In genomic region chr3L:16892728-16893271, dm6 we compare ENCODE assay signal across 2 fruit fly cellular contexts.
A peak's percentile ranks its signal among the peaks of the same experiment; 100 is the strongest.
TF ChIP-seq lines count a peak whose summit lies in the region.

No protein-coding gene starts in this region.

TF ChIP-seq in whole organism, embryonic, 481 proteins besides CTCF, POLR2A, EP300 and RAD21 (continued from another document):
- TF ChIP-seq CG1603 (tag; optimal IDR thresholded peaks at IDR 0.05; lab: Kevin White, UChicago) = peak; percentile 25
- TF ChIP-seq bsh (GFP tag; optimal IDR thresholded peaks at IDR 0.05; lab: Kevin White, UChicago) = peak in 1 of 2 experiments; percentile 58
- no peak for TF ChIP-seq CG13123 (GFP tag; optimal IDR thresholded peaks at IDR 0.05; lab: Kevin White, UChicago)
- TF ChIP-seq CG7372 (GFP tag; IDR thresholded peaks at IDR 0.05; lab: Robert Waterston, UW) = no peak
- TF ChIP-seq dmrt99B (tag; optimal IDR thresholded peaks at IDR 0.05; lab: Kevin White, UChicago) = peak; percentile 35
- no peak for TF ChIP-seq amos (GFP tag; IDR thresholded peaks at IDR 0.05; lab: Robert Waterston, UW; ENCODE audit: partially characterized antibody)
- 0 out of 2 replicates have a peak, but pooled peaks have one; percentile 14 for TF ChIP-seq CG31441 (GFP tag; IDR thresholded peaks at IDR 0.05; lab: Robert Waterston, UW)
- peak; percentile 60 for TF ChIP-seq Blimp-1 (GFP tag; optimal IDR thresholded peaks at IDR 0.05; lab: Kevin White, UChicago)
- TF ChIP-seq CG10979 (tag; optimal IDR thresholded peaks at IDR 0.05; lab: Kevin White, UChicago) = peak; percentile 14

TF ChIP-seq in whole organism, prepupa, 60 proteins besides CTCF, POLR2A, EP300 and RAD21 (continued from another document):
- TF ChIP-seq CG9139 (GFP tag; optimal IDR thresholded peaks at IDR 0.05; lab: Kevin White, UChicago) = peak; percentile 14
- no peak for TF ChIP-seq CG31627 (GFP tag; optimal IDR thresholded peaks at IDR 0.05; lab: Kevin White, UChicago)
- TF ChIP-seq CG15336 (GFP tag; IDR thresholded peaks at IDR 0.05; lab: Robert Waterston, UW) = peak; percentile 74
- TF ChIP-seq Eip93F (GFP tag; optimal IDR thresholded peaks at IDR 0.05; lab: Kevin White, UChicago) = no peak
- peak; percentile 21 for TF ChIP-seq CG8632 (GFP tag; optimal IDR thresholded peaks at IDR 0.05; lab: Kevin White, UChicago)
- TF ChIP-seq esn (GFP tag; optimal IDR thresholded peaks at IDR 0.05; lab: Kevin White, UChicago) = no peak
- TF ChIP-seq achi (GFP tag; optimal IDR thresholded peaks at IDR 0.05; lab: Kevin White, UChicago) = peak; percentile 53
- peak; percentile 77 for TF ChIP-seq CG32006 (GFP tag; optimal IDR thresholded peaks at IDR 0.05; lab: Kevin White, UChicago)
- peak; percentile 6 for TF ChIP-seq CG1621 (tag; optimal IDR thresholded peaks at IDR 0.05; lab: Kevin White, UChicago)
- TF ChIP-seq Hr38 (GFP tag; optimal IDR thresholded peaks at IDR 0.05; lab: Kevin White, UChicago) = no peak
- TF ChIP-seq CG7368 (GFP tag; optimal IDR thresholded peaks at IDR 0.05; lab: Kevin White, UChicago) = no peak
- peak; percentile 38 for TF ChIP-seq spab (GFP tag; optimal IDR thresholded peaks at IDR 0.05; lab: Kevin White, UChicago)
- no peak for TF ChIP-seq lz (GFP tag; optimal IDR thresholded peaks at IDR 0.05; lab: Kevin White, UChicago)
- TF ChIP-seq Sox102F (GFP tag; optimal IDR thresholded peaks at IDR 0.05; lab: Kevin White, UChicago) = no peak
- peak; percentile 53 for TF ChIP-seq OdsH (GFP tag; optimal IDR thresholded peaks at IDR 0.05; lab: Kevin White, UChicago)
- TF ChIP-seq Hr4 (GFP tag; optimal IDR thresholded peaks at IDR 0.05; lab: Kevin White, UChicago) = peak; percentile 77
- no peak for TF ChIP-seq Ets21C (GFP tag; optimal IDR thresholded peaks at IDR 0.05; lab: Kevin White, UChicago)
- peak; percentile 6 for TF ChIP-seq CG3919 (GFP tag; optimal IDR thresholded peaks at IDR 0.05; lab: Kevin White, UChicago)
- peak; percentile 42 for TF ChIP-seq CG10631 (GFP tag; optimal IDR thresholded peaks at IDR 0.05; lab: Kevin White, UChicago)
- no peak for TF ChIP-seq Smox (GFP tag; optimal IDR thresholded peaks at IDR 0.05; lab: Kevin White, UChicago)
- no peak for TF ChIP-seq vri (GFP tag; optimal IDR thresholded peaks at IDR 0.05; lab: Kevin White, UChicago)
- no peak for TF ChIP-seq CG6792 (GFP tag; optimal IDR thresholded peaks at IDR 0.05; lab: Kevin White, UChicago)
- peak; percentile 81 for TF ChIP-seq CG8119 (GFP tag; IDR thresholded peaks at IDR 0.05; lab: Robert Waterston, UW)
- no peak for TF ChIP-seq topi (GFP tag; optimal IDR thresholded peaks at IDR 0.05; lab: Kevin White, UChicago)
- no peak for TF ChIP-seq Hr39 (GFP tag; optimal IDR thresholded peaks at IDR 0.05; lab: Kevin White, UChicago)
- peak; percentile 70 for TF ChIP-seq Gug (GFP tag; IDR thresholded peaks at IDR 0.05; lab: Robert Waterston, UW)
- TF ChIP-seq Ets96B (tag; optimal IDR thresholded peaks at IDR 0.05; lab: Kevin White, UChicago) = peak; percentile 4
- TF ChIP-seq Blimp-1 (GFP tag; optimal IDR thresholded peaks at IDR 0.05; lab: Kevin White, UChicago) = no peak
- TF ChIP-seq fkh (GFP tag; optimal IDR thresholded peaks at IDR 0.05; lab: Kevin White, UChicago) = no peak
